Worm (Caenorhabditis elegans) whole organism, L3 larva: ENCODE results near the gene lect-2.

Source experiments
- R02D3.7 ChIP-seq: fragments of 150-350 bp; optimal IDR thresholded peaks from 2 replicates; lab custom pipeline; 2014; ENCODE audit warnings: missing biosample characterization, missing genetic modification characterization
- ZK546.5 ChIP-seq: sonication (generic microtip); optimal IDR thresholded peaks from 2 replicates; lab custom pipeline; 2017; ENCODE audit warnings: missing biosample characterization, missing genetic modification characterization
- aly-2 ChIP-seq: fragments of 150-350 bp; optimal IDR thresholded peaks from 2 replicates; lab custom pipeline; 2014; ENCODE audit warnings: missing biosample characterization, missing genetic modification characterization
- ama-1 ChIP-seq: fragments of 150-350 bp; optimal IDR thresholded peaks from 2 replicates; lab custom pipeline; 2018
- ceh-16 ChIP-seq: sonication (generic microtip); optimal IDR thresholded peaks from 2 replicates; lab custom pipeline; 2017; ENCODE audit warnings: missing biosample characterization, missing genetic modification characterization
- ceh-28 ChIP-seq: fragments of 150-350 bp; optimal IDR thresholded peaks from 2 replicates; lab custom pipeline; 2014; ENCODE audit warnings: missing biosample characterization, missing genetic modification reagents, missing genetic modification characterization
- ceh-82 ChIP-seq: fragments of 150-350 bp; optimal IDR thresholded peaks from 2 replicates; lab custom pipeline; 2014; ENCODE audit warnings: missing biosample characterization, missing genetic modification characterization
- ceh-9 ChIP-seq: sonication (generic microtip); optimal IDR thresholded peaks from 2 replicates; lab custom pipeline; 2018; ENCODE audit warnings: missing biosample characterization, missing genetic modification characterization
- daf-12 ChIP-seq: fragments of 150-350 bp; optimal IDR thresholded peaks from 2 replicates; lab custom pipeline; 2014; ENCODE audit warnings: missing biosample characterization, missing genetic modification reagents, missing genetic modification characterization
- egl-27 ChIP-seq: sonication (generic microtip); optimal IDR thresholded peaks from 4 replicates; lab custom pipeline; 2017; ENCODE audit warnings: missing biosample characterization, missing genetic modification reagents, missing genetic modification characterization
- egl-5 ChIP-seq: fragments of 150-350 bp; optimal IDR thresholded peaks from 2 replicates; lab custom pipeline; 2017; ENCODE audit warnings: missing biosample characterization, missing genetic modification reagents, missing genetic modification characterization, inconsistent platforms
- elt-1 ChIP-seq: fragments of 150-350 bp; optimal IDR thresholded peaks from 2 replicates; lab custom pipeline; 2014; ENCODE audit warnings: missing biosample characterization, missing genetic modification characterization
- elt-2 ChIP-seq: sonication (generic microtip); optimal IDR thresholded peaks from 2 replicates; lab custom pipeline; 2016; ENCODE audit warnings: missing genetic modification reagents, mild to moderate bottlenecking, missing genetic modification characterization, missing compliant biosample characterization
- elt-3 ChIP-seq, 3 experiments: fragments of 150-350 bp in 1 of 3; sonication (generic microtip) in 2 of 3; optimal IDR thresholded peaks; 2 replicates in 2 of 3; 4 replicates in 1 of 3; lab custom pipeline; 2014 to 2017; ENCODE audit warnings: missing biosample characterization in 3 of 3, missing genetic modification characterization in 3 of 3
- eor-1 ChIP-seq, 2 experiments: fragments of 150-350 bp; optimal IDR thresholded peaks; 2 replicates each; lab custom pipeline; 2014 to 2018; ENCODE audit warnings: missing biosample characterization in 2 of 2, missing genetic modification characterization in 2 of 2
- fkh-10 ChIP-seq: sonication (generic microtip); optimal IDR thresholded peaks from 2 replicates; lab custom pipeline; 2017; ENCODE audit warnings: missing biosample characterization, missing genetic modification reagents, missing genetic modification characterization
- fkh-2 ChIP-seq: fragments of 150-350 bp; optimal IDR thresholded peaks from 2 replicates; lab custom pipeline; 2014; ENCODE audit warnings: missing biosample characterization, missing genetic modification reagents, missing genetic modification characterization
- fos-1 ChIP-seq: fragments of 150-350 bp; optimal IDR thresholded peaks from 2 replicates; lab custom pipeline; 2014; ENCODE audit warnings: missing biosample characterization, missing genetic modification characterization
- hmg-11 ChIP-seq: sonication (generic microtip); optimal IDR thresholded peaks from 2 replicates; lab custom pipeline; 2016; ENCODE audit warnings: missing genetic modification characterization, missing compliant biosample characterization
- jun-1 ChIP-seq: fragments of 150-350 bp; optimal IDR thresholded peaks from 2 replicates; lab custom pipeline; 2014; ENCODE audit warnings: missing biosample characterization, missing genetic modification reagents, missing genetic modification characterization
- lin-15B ChIP-seq: fragments of 150-350 bp; optimal IDR thresholded peaks from 2 replicates; lab custom pipeline; 2014; ENCODE audit warnings: missing biosample characterization, missing genetic modification characterization
- lin-39 ChIP-seq: fragments of 150-350 bp; optimal IDR thresholded peaks from 2 replicates; lab custom pipeline; 2018; ENCODE audit warnings: missing biosample characterization, missing genetic modification reagents, missing genetic modification characterization
- lsy-12 ChIP-seq: sonication (generic microtip); optimal IDR thresholded peaks from 2 replicates; lab custom pipeline; 2016; ENCODE audit warnings: mild to moderate bottlenecking, missing genetic modification characterization, missing compliant biosample characterization
- mml-1 ChIP-seq: fragments of 150-350 bp; sonication (generic microtip); optimal IDR thresholded peaks from 3 replicates; lab custom pipeline; 2014; ENCODE audit warnings: missing biosample characterization, missing genetic modification characterization
- nfya-1 ChIP-seq: sonication (generic microtip); optimal IDR thresholded peaks from 2 replicates; lab custom pipeline; 2017; ENCODE audit warnings: missing genetic modification characterization, mild to moderate bottlenecking, missing compliant biosample characterization, antibody characterized with exemption, moderate library complexity; ENCODE audit not compliant: insufficient read depth
- nhr-11 ChIP-seq: fragments of 150-350 bp; optimal IDR thresholded peaks from 2 replicates; lab custom pipeline; 2014; ENCODE audit warnings: missing biosample characterization, missing genetic modification characterization
- nhr-12 ChIP-seq: fragments of 150-350 bp; optimal IDR thresholded peaks from 2 replicates; lab custom pipeline; 2014; ENCODE audit warnings: missing biosample characterization, missing genetic modification characterization
- nhr-23 ChIP-seq: fragments of 150-350 bp; optimal IDR thresholded peaks from 2 replicates; lab custom pipeline; 2014; ENCODE audit warnings: missing biosample characterization, missing genetic modification reagents, missing genetic modification characterization
- nhr-237 ChIP-seq: fragments of 150-350 bp; optimal IDR thresholded peaks from 2 replicates; lab custom pipeline; 2014; ENCODE audit warnings: missing biosample characterization, missing genetic modification characterization
- nhr-25 ChIP-seq: sonication (generic microtip); optimal IDR thresholded peaks from 2 replicates; lab custom pipeline; 2017; ENCODE audit warnings: missing biosample characterization, missing genetic modification characterization
- nhr-28 ChIP-seq: fragments of 150-350 bp; optimal IDR thresholded peaks from 2 replicates; lab custom pipeline; 2014; ENCODE audit warnings: missing biosample characterization, missing genetic modification characterization
- nhr-43 ChIP-seq: sonication (generic microtip); optimal IDR thresholded peaks from 2 replicates; lab custom pipeline; 2016; ENCODE audit warnings: mild to moderate bottlenecking, missing genetic modification characterization, missing compliant biosample characterization; ENCODE audit not compliant: poor library complexity, severe bottlenecking
- nhr-67 ChIP-seq: fragments of 150-350 bp; optimal IDR thresholded peaks from 2 replicates; lab custom pipeline; 2014; ENCODE audit warnings: missing biosample characterization, missing genetic modification characterization
- nhr-76 ChIP-seq: fragments of 150-350 bp; sonication (generic microtip); optimal IDR thresholded peaks from 5 replicates; lab custom pipeline; 2014; ENCODE audit warnings: missing biosample characterization, missing genetic modification characterization
- pha-4 ChIP-seq: fragments of 150-350 bp; optimal IDR thresholded peaks from 2 replicates; lab custom pipeline; 2014; ENCODE audit warnings: missing biosample characterization, missing genetic modification reagents, missing genetic modification characterization
- pqm-1 ChIP-seq: fragments of 150-350 bp; optimal IDR thresholded peaks from 2 replicates; lab custom pipeline; 2017; ENCODE audit warnings: missing biosample characterization, missing genetic modification characterization, inconsistent platforms
- sea-2 ChIP-seq: fragments of 150-350 bp; sonication (generic microtip); optimal IDR thresholded peaks from 4 replicates; lab custom pipeline; 2014; ENCODE audit warnings: missing biosample characterization, missing genetic modification reagents, missing genetic modification characterization
- skn-1 ChIP-seq: fragments of 150-350 bp; optimal IDR thresholded peaks from 2 replicates; lab custom pipeline; 2014; ENCODE audit warnings: missing biosample characterization, missing genetic modification characterization
- snpc-4 ChIP-seq: fragments of 150-350 bp; optimal IDR thresholded peaks from 2 replicates; lab custom pipeline; 2014; ENCODE audit warnings: missing biosample characterization, missing genetic modification characterization
- tbx-2 ChIP-seq: sonication (generic microtip); optimal IDR thresholded peaks from 2 replicates; lab custom pipeline; 2016; ENCODE audit warnings: mild to moderate bottlenecking, missing genetic modification characterization, missing compliant biosample characterization
- unc-39 ChIP-seq: sonication (generic microtip); optimal IDR thresholded peaks from 4 replicates; lab custom pipeline; 2017; ENCODE audit warnings: missing biosample characterization, missing genetic modification characterization
- unc-62 ChIP-seq: fragments of 150-350 bp; sonication (generic microtip); optimal IDR thresholded peaks from 4 replicates; lab custom pipeline; 2014; ENCODE audit warnings: missing biosample characterization, missing genetic modification reagents, missing genetic modification characterization
- zag-1 ChIP-seq: fragments of 150-350 bp; optimal IDR thresholded peaks from 2 replicates; lab custom pipeline; 2014; ENCODE audit warnings: missing biosample characterization, missing genetic modification characterization
- ztf-11 ChIP-seq: fragments of 150-350 bp; optimal IDR thresholded peaks from 2 replicates; lab custom pipeline; 2014; ENCODE audit warnings: missing biosample characterization, missing genetic modification characterization
- ztf-4 ChIP-seq: fragments of 150-350 bp; optimal IDR thresholded peaks from 2 replicates; lab custom pipeline; 2014; ENCODE audit warnings: missing biosample characterization, missing genetic modification characterization

lect-2 gene

ce11 chrII:5820282-5820762 lies 29.8 kb downstream of the lect-2 start, which contains the start of gene ehs-1:
Gene ehs-1, plus strand, starts transcription at chrII:5820712.
- no peak for TF ChIP-seq nhr-25 (tag; lab: Kevin White, UChicago)
- TF ChIP-seq lin-39: peak; percentile 25
- no peak for TF ChIP-seq nhr-67 (tag; lab: Kevin White, UChicago)
- no peak for TF ChIP-seq mml-1 (tag; lab: Kevin White, UChicago)
- TF ChIP-seq zag-1 (tag; lab: Kevin White, UChicago): no peak
- TF ChIP-seq ceh-16 (tag; lab: Kevin White, UChicago): no peak
- no peak for TF ChIP-seq hmg-11 (tag; lab: Kevin White, UChicago)
- TF ChIP-seq ZK546.5 (tag; lab: Kevin White, UChicago): no peak
- no peak for TF ChIP-seq aly-2 (tag; lab: Kevin White, UChicago)
- peak; percentile 26 for TF ChIP-seq snpc-4
- no peak for TF ChIP-seq egl-27 (tag; lab: Kevin White, UChicago)
- TF ChIP-seq daf-12 (tag; lab: Kevin White, UChicago): no peak
- TF ChIP-seq pha-4 (tag; lab: Kevin White, UChicago): no peak
- no peak for TF ChIP-seq nhr-23 (tag; lab: Kevin White, UChicago)
- no peak for TF ChIP-seq fos-1 (tag; lab: Kevin White, UChicago)
- TF ChIP-seq lsy-12: no peak
- TF ChIP-seq lin-15B (tag; lab: Kevin White, UChicago): peak; percentile 8
- no peak for TF ChIP-seq R02D3.7
- no peak for TF ChIP-seq nhr-11
- no peak for TF ChIP-seq fkh-10 (GFP tag; lab: Kevin White, UChicago)
- TF ChIP-seq ceh-82 (tag; lab: Kevin White, UChicago): no peak
- no peak for TF ChIP-seq nhr-237 (tag; lab: Kevin White, UChicago)
- TF ChIP-seq nhr-76: no peak
- no peak for TF ChIP-seq pqm-1
- no peak for TF ChIP-seq egl-5
- peak; percentile 65 for TF ChIP-seq sea-2 (GFP tag; lab: Kevin White, UChicago)
- no peak for TF ChIP-seq ceh-9
- TF ChIP-seq nhr-28 (tag; lab: Kevin White, UChicago): no peak
- no peak for TF ChIP-seq tbx-2 (tag; lab: Kevin White, UChicago)
- TF ChIP-seq unc-39 (tag; lab: Kevin White, UChicago): no peak
- TF ChIP-seq skn-1 (tag; lab: Kevin White, UChicago): no peak
- TF ChIP-seq unc-62 (GFP tag; lab: Kevin White, UChicago): no peak
- no peak for TF ChIP-seq ztf-11
- no peak for TF ChIP-seq fkh-2 (tag; lab: Kevin White, UChicago)
- no peak for TF ChIP-seq nhr-43 (tag; lab: Kevin White, UChicago)
- TF ChIP-seq elt-2 (tag; lab: Kevin White, UChicago): no peak
- TF ChIP-seq eor-1 (tag; optimal IDR thresholded peaks at IDR 0.05; lab: Kevin White, UChicago): no peak
- TF ChIP-seq nfya-1 (tag; lab: Kevin White, UChicago): peak; percentile 43
- no peak for TF ChIP-seq ama-1 (lab: Kevin White, UChicago)
- no peak for TF ChIP-seq ztf-4 (tag; lab: Kevin White, UChicago)
- no peak for TF ChIP-seq elt-3 (tag; optimal IDR thresholded peaks at IDR 0.05; lab: Kevin White, UChicago)
- no peak for TF ChIP-seq jun-1 (tag; lab: Kevin White, UChicago)
- no peak for TF ChIP-seq ceh-28 (tag; lab: Kevin White, UChicago)

- TF ChIP-seq lsy-12 (no peak), nhr-12 (no peak), zag-1 (tag; lab: Kevin White, UChicago) (no peak), nhr-23 (tag; lab: Kevin White, UChicago) (peak; percentile 37), tbx-2 (tag; lab: Kevin White, UChicago) (no peak), R02D3.7 (no peak), nhr-237 (tag; lab: Kevin White, UChicago) (no peak), nhr-25 (tag; lab: Kevin White, UChicago) (peak; percentile 23), elt-1 (no peak), mml-1 (tag; lab: Kevin White, UChicago) (no peak)
Observed at ce11 chrII:5827364-5827763, 36.8 kb downstream of the lect-2 start, which contains the start of gene tbc-2. Gene tbc-2, minus strand, starts transcription at chrII:5827443.
